Fruit fly (Drosophila melanogaster): ENCODE data around the gene Lk6.

Lk6 gene

DNA sequence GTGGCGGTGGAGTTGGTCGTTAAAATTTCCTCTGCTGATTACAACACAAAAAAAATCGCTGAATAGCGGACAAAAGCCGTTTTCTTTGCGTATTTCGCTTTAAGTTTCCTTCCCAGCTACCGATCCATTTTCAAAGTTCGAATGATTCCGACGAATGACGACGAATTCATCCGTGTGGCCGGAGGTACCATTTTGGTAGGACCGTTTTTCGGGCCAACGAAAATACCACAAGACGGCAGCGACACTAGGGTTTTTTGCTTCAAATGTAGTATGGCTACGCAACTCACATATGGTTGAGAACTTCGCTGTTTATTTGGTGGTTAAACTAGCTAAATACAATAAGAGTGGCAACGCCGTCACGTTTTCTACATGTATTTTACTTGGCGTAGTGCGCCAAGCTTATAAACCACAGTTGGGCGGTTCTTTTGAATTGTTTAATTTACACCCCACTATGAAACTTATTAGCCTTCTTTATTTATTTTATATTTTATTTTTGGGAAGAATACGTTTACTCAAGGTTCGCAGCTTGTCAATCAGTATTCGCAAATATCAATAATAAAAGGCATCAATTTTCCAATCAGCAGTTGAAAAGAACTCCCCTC, at the start of gene Lk6 (continued):
- TF ChIP-seq ssp (GFP tag; IDR thresholded peaks at IDR 0.05) (no peak), unpg (GFP tag; optimal IDR thresholded peaks at IDR 0.05) (peak; percentile 57), ind (GFP tag; optimal IDR thresholded peaks at IDR 0.05) (no peak), CG9932 (GFP tag; IDR thresholded peaks at IDR 0.05) (no peak), CG3995 (GFP tag; optimal IDR thresholded peaks at IDR 0.05) (no peak), Trl (optimal IDR thresholded peaks at IDR 0.05) (no peak), Trl (GFP tag; optimal IDR thresholded peaks at IDR 0.05) (peak; percentile 14), Hr51 (GFP tag; optimal IDR thresholded peaks at IDR 0.05) (peak; percentile 28 to 55), Chrac-16 (GFP tag; optimal IDR thresholded peaks at IDR 0.05) (peak; percentile 12), gcm2 (GFP tag; optimal IDR thresholded peaks at IDR 0.05) (no peak), Myb (GFP tag; optimal IDR thresholded peaks at IDR 0.05) (peak; percentile 82), croc (GFP tag; conservative IDR thresholded peaks at IDR 0.05) (no peak), Drgx (GFP tag; IDR thresholded peaks at IDR 0.05) (no peak), CG6765 (GFP tag; optimal IDR thresholded peaks at IDR 0.05) (peak; percentile 81), BEAF-32 (GFP tag; optimal IDR thresholded peaks at IDR 0.05) (peak; percentile 61), fd96Cb (tag; optimal IDR thresholded peaks at IDR 0.05) (no peak), danr (GFP tag; IDR thresholded peaks at IDR 0.05) (no peak), Six4 (GFP tag; optimal IDR thresholded peaks at IDR 0.05) (no peak), pros (GFP tag; optimal IDR thresholded peaks at IDR 0.05) (no peak), Dp (GFP tag; optimal IDR thresholded peaks at IDR 0.05) (peak; percentile 99), CG8478 (optimal IDR thresholded peaks at IDR 0.05) (peak; percentile 39), crp (GFP tag; optimal IDR thresholded peaks at IDR 0.05) (peak in 1 of 2 experiments; percentile 25), Dbx (GFP tag; IDR thresholded peaks at IDR 0.05) (no peak), CG12299 (tag; optimal IDR thresholded peaks at IDR 0.05) (peak; percentile 54), Optix (GFP tag; IDR thresholded peaks at IDR 0.05) (no peak), repo (GFP tag; optimal IDR thresholded peaks at IDR 0.05) (no peak), CG8290 (GFP tag; optimal IDR thresholded peaks at IDR 0.05) (peak; percentile 60), CG8290 (tag; optimal IDR thresholded peaks at IDR 0.05) (peak; percentile 23 to 90), CG18011 (GFP tag; optimal IDR thresholded peaks at IDR 0.05) (no peak), al (GFP tag; IDR thresholded peaks at IDR 0.05) (no peak), chm (GFP tag; IDR thresholded peaks at IDR 0.05) (no peak), Sox102F (GFP tag; optimal IDR thresholded peaks at IDR 0.05) (no peak), HLH4C (GFP tag; IDR thresholded peaks at IDR 0.05; ENCODE audit: partially characterized antibody) (no peak), CG16813 (GFP tag; IDR thresholded peaks at IDR 0.05; ENCODE audit: partially characterized antibody) (no peak), scrt (GFP tag; optimal IDR thresholded peaks at IDR 0.05) (peak; percentile 73), CG2712 (tag; optimal IDR thresholded peaks at IDR 0.05) (peak; percentile 71), exex (tag; optimal IDR thresholded peaks at IDR 0.05) (peak; percentile 36), tx (GFP tag; optimal IDR thresholded peaks at IDR 0.05) (no peak), Fer2 (tag; optimal IDR thresholded peaks at IDR 0.05) (no peak), CG10462 (GFP tag; optimal IDR thresholded peaks at IDR 0.05) (no peak), lbe (GFP tag; optimal IDR thresholded peaks at IDR 0.05) (peak; percentile 67), ems (GFP tag; optimal IDR thresholded peaks at IDR 0.05) (peak; percentile 29), Ets97D (GFP tag; optimal IDR thresholded peaks at IDR 0.05) (peak; percentile 96), kay (GFP tag; optimal IDR thresholded peaks at IDR 0.05) (peak; percentile 10), CG15601 (tag; optimal IDR thresholded peaks at IDR 0.05) (peak; percentile 86), BtbVII (GFP tag; optimal IDR thresholded peaks at IDR 0.05) (peak; percentile 52), Mrtf (GFP tag; IDR thresholded peaks at IDR 0.05) (no peak), CG7556 (GFP tag; optimal IDR thresholded peaks at IDR 0.05) (peak; percentile 25), CG5180 (GFP tag; optimal IDR thresholded peaks at IDR 0.05) (peak; percentile 60), ham (GFP tag; IDR thresholded peaks at IDR 0.05) (no peak), zen2 (GFP tag; IDR thresholded peaks at IDR 0.05; ENCODE audit: partially characterized antibody) (no peak)
